Worm (Caenorhabditis elegans): Measurements from ENCODE around the gene Y75B12B.3.

Gene Y75B12B.3

DNA sequence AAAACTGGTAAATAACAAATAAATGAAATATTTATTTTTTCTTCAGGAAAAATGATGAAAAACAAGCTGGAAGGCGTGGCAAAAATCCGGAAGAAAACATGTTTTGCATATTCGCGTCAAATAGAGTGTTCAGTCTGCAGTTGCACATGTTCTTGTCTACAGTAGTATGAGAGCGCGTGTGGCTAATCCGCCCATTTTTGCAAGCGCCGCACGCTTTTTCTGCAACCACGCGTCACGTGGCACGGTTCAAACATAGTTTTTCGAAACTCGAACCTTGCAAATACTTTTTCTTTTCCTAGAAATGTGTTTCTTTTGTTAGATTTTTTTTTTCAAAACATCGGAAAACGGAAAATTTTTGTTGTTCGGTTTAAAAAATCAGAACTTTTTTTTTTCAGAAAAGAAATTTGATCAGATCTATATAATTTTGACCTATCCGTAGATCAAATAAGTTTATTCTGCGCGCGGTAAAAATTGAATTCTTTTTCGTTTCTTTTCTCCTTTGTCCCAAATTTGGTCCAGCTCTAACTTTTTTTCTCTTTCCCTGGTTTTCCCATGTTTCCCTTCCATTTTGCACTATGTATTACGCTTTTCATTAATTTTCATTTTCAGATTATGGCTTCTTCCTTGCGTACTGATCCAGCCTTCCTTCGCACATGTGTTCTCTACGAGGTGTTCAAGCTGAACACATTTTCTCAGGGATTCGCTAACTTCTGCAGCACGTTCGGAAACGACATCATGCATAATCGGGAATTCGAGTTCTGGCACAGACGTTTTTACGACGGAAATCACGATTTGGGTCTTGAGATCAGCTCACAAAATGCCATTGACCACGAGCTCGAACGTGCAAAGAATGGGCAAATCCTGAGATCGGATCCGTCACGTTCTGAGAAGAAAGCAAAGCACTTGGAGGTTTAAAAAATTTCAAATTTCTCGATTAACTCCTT lies 1.7 kb downstream of the Y75B12B.3 start, which contains the start of gene Y75B12B.1 (continued):
- TF ChIP-seq nhr-90 (tag; optimal IDR thresholded peaks at IDR 0.05) (no peak), hlh-26 (GFP tag; conservative IDR thresholded peaks at IDR 0.05) (no peak), egl-18 (GFP tag; IDR thresholded peaks at IDR 0.05) (no peak), T26A5.8 (tag; optimal IDR thresholded peaks at IDR 0.05) (no peak), ztf-18 (tag; optimal IDR thresholded peaks at IDR 0.05) (no peak), sea-2 (GFP tag; IDR thresholded peaks at IDR 0.05) (no peak), Y53F4B.3 (GFP tag; IDR thresholded peaks at IDR 0.05) (no peak), hrde-1 (tag; optimal IDR thresholded peaks at IDR 0.05; ENCODE audit: borderline replicate concordance) (no peak), mxl-1 (tag; optimal IDR thresholded peaks at IDR 0.05) (no peak), Y56A3A.18 (GFP tag; IDR thresholded peaks at IDR 0.05) (no peak), nfya-2 (GFP tag; IDR thresholded peaks at IDR 0.05) (no peak), D2030.7 (GFP tag; IDR thresholded peaks at IDR 0.05) (peak; percentile 89), lir-1 (GFP tag; conservative IDR thresholded peaks at IDR 0.05) (no peak), dpl-1 (GFP tag; optimal IDR thresholded peaks at IDR 0.05) (peak; percentile 67), ztf-22 (GFP tag; optimal IDR thresholded peaks at IDR 0.05) (no peak), ceh-79 (tag; optimal IDR thresholded peaks at IDR 0.05) (no peak), snpc-1.3 (tag; optimal IDR thresholded peaks at IDR 0.05; ENCODE audit: insufficient read depth) (peak; percentile 34), tbx-9 (tag; optimal IDR thresholded peaks at IDR 0.05; ENCODE audit: borderline replicate concordance) (no peak), lag-1 (GFP tag; IDR thresholded peaks at IDR 0.05) (no peak), unc-130 (GFP tag; optimal IDR thresholded peaks at IDR 0.05) (peak; percentile 2), hsf-1 (GFP tag; IDR thresholded peaks at IDR 0.05) (peak; percentile 84), die-1 (tag; optimal IDR thresholded peaks at IDR 0.05) (no peak), ceh-40 (GFP tag; IDR thresholded peaks at IDR 0.05) (no peak), F33H1.4 (GFP tag; IDR thresholded peaks at IDR 0.05) (peak; percentile 67), F39B2.1 (GFP tag; IDR thresholded peaks at IDR 0.05) (no peak), Y95B8A.8 (GFP tag; IDR thresholded peaks at IDR 0.05) (no peak), chd-7 (tag; optimal IDR thresholded peaks at IDR 0.05) (no peak), lsl-1 (GFP tag; optimal IDR thresholded peaks at IDR 0.05) (peak; percentile 96), rpc-1 (optimal IDR thresholded peaks at IDR 0.05) (no peak), rpc-1 (tag; optimal IDR thresholded peaks at IDR 0.05) (peak; percentile 10), rec-8 (tag; optimal IDR thresholded peaks at IDR 0.05) (peak in 1 of 2 experiments; percentile 29), B0019.2 (GFP tag; conservative IDR thresholded peaks at IDR 0.05) (no peak; the same call in 1 of the 2 replicates), sptf-2 (GFP tag; optimal IDR thresholded peaks at IDR 0.05) (no peak), F57C9.4 (tag; optimal IDR thresholded peaks at IDR 0.05) (no peak), nfyb-1 (GFP tag; IDR thresholded peaks at IDR 0.05) (no peak), zfh-2 (GFP tag; conservative IDR thresholded peaks at IDR 0.05) (no peak), hmg-20 (GFP tag; IDR thresholded peaks at IDR 0.05) (no peak), efl-1 (GFP tag; optimal IDR thresholded peaks at IDR 0.05) (peak; percentile 91), hmg-1.2 (GFP tag; IDR thresholded peaks at IDR 0.05) (peak; percentile 9; the same call in 1 of the 2 replicates), F23B12.7 (tag; optimal IDR thresholded peaks at IDR 0.05; ENCODE audit: insufficient read depth) (no peak), T07F8.4 (tag; optimal IDR thresholded peaks at IDR 0.05) (no peak), nfya-1 (tag; optimal IDR thresholded peaks at IDR 0.05; ENCODE audit: borderline replicate concordance, insufficient read depth) (no peak), snpc-3.4 (tag; optimal IDR thresholded peaks at IDR 0.05) (peak; percentile 66), cebp-2 (GFP tag; IDR thresholded peaks at IDR 0.05) (no peak), F49E8.2 (tag; optimal IDR thresholded peaks at IDR 0.05; ENCODE audit: insufficient read depth) (peak; percentile 71)
